Worm (Caenorhabditis elegans) whole organism, young adult: ENCODE results near the gene grd-6.
A peak's percentile ranks its signal among the peaks of the same experiment; 100 is the strongest.

ENCODE experiments used
- B0019.2 ChIP-seq: fragments of 200-800 bp; sonication (Bioruptor generic); conservative IDR thresholded peaks from 2 replicates; pipeline ENCODE4 v1.3.6; 2022; ENCODE audit warnings: missing genetic modification reagents, missing genetic modification characterization, missing compliant biosample characterization
- B0261.1 ChIP-seq: sonication (generic microtip); optimal IDR thresholded peaks from 2 replicates; lab custom pipeline; 2016; ENCODE audit warnings: mild to moderate bottlenecking, missing genetic modification characterization, moderate library complexity, missing compliant biosample characterization
- B0336.3 ChIP-seq: fragments of 200-800 bp; sonication (Bioruptor generic); IDR thresholded peaks from 2 replicates; pipeline ENCODE4 v1.3.6; 2022; ENCODE audit warnings: missing genetic modification characterization, missing compliant biosample characterization
- C06A6.2 ChIP-seq: fragments of 200-800 bp; sonication (Bioruptor generic); conservative IDR thresholded peaks from 2 replicates; pipeline ENCODE4 v1.3.6; 2022; ENCODE audit warnings: missing genetic modification characterization, missing compliant biosample characterization
- F33H1.4 ChIP-seq: fragments of 200-800 bp; sonication (Bioruptor generic); IDR thresholded peaks from 2 replicates; pipeline ENCODE4 v1.3.6; 2022; ENCODE audit warnings: missing genetic modification reagents, missing genetic modification characterization, missing compliant biosample characterization
- F37B4.10 ChIP-seq: fragments of 200-800 bp; sonication (Bioruptor generic); IDR thresholded peaks from 2 replicates; pipeline ENCODE4 v1.3.6; 2022; ENCODE audit warnings: missing genetic modification characterization, missing compliant biosample characterization
- F39B2.1 ChIP-seq: fragments of 200-800 bp; sonication (Bioruptor generic); IDR thresholded peaks from 2 replicates; pipeline ENCODE4 v1.3.6; 2022; ENCODE audit warnings: missing genetic modification reagents, missing genetic modification characterization, missing compliant biosample characterization
- F49E8.2 ChIP-seq: sonication (generic microtip); optimal IDR thresholded peaks from 3 replicates; lab custom pipeline; 2017; ENCODE audit warnings: missing genetic modification characterization, mild to moderate bottlenecking, missing compliant biosample characterization, antibody characterized with exemption, moderate library complexity; ENCODE audit not compliant: insufficient read depth
- K12H6.12 ChIP-seq: fragments of 200-800 bp; sonication (Bioruptor generic); optimal IDR thresholded peaks from 2 replicates; lab custom pipeline; 2018; ENCODE audit warnings: mild to moderate bottlenecking, missing genetic modification characterization, missing compliant biosample characterization
- Y56A3A.18 ChIP-seq: fragments of 200-800 bp; sonication (Bioruptor generic); IDR thresholded peaks from 2 replicates; pipeline ENCODE4 v1.3.6; 2022; ENCODE audit warnings: missing genetic modification reagents, missing genetic modification characterization, missing compliant biosample characterization
- Y79H2A.3 ChIP-seq: fragments of 200-800 bp; sonication (Bioruptor generic); conservative IDR thresholded peaks from 2 replicates; pipeline ENCODE4 v1.3.6; 2022; ENCODE audit warnings: missing genetic modification reagents, missing genetic modification characterization, missing compliant biosample characterization
- ama-1 ChIP-seq, 3 experiments: fragments of 150-350 bp in 1 of 3; sonication (generic microtip) in 2 of 3; optimal IDR thresholded peaks; 2 replicates each; lab custom pipeline; 2014 to 2018; ENCODE audit warnings: missing biosample characterization in 2 of 3, missing genetic modification characterization in 2 of 3, missing genetic modification reagents in 2 of 3
- bed-1 ChIP-seq: fragments of 200-800 bp; sonication (Bioruptor generic); IDR thresholded peaks from 2 replicates; pipeline ENCODE4 v1.3.6; 2022; ENCODE audit warnings: missing genetic modification reagents, missing genetic modification characterization, missing compliant biosample characterization
- ccch-3 ChIP-seq: fragments of 200-800 bp; sonication (Bioruptor generic); optimal IDR thresholded peaks from 2 replicates; lab custom pipeline; 2018; ENCODE audit warnings: mild to moderate bottlenecking, missing genetic modification characterization, missing compliant biosample characterization
- ceh-79 ChIP-seq: sonication (generic microtip); optimal IDR thresholded peaks from 2 replicates; lab custom pipeline; 2017; ENCODE audit warnings: mild to moderate bottlenecking, missing genetic modification characterization, missing compliant biosample characterization
- egl-18 ChIP-seq: fragments of 200-800 bp; sonication (Bioruptor generic); IDR thresholded peaks from 2 replicates; pipeline ENCODE4 v1.3.6; 2022; ENCODE audit warnings: missing genetic modification reagents, missing genetic modification characterization, missing compliant biosample characterization
- ekl-4 ChIP-seq: fragments of 200-800 bp; sonication (Bioruptor generic); IDR thresholded peaks from 2 replicates; pipeline ENCODE4 v1.3.6; 2022; ENCODE audit warnings: missing genetic modification reagents, missing genetic modification characterization, missing compliant biosample characterization
- ets-4 ChIP-seq: fragments of 200-800 bp; sonication (Bioruptor generic); optimal IDR thresholded peaks from 2 replicates; lab custom pipeline; 2018; ENCODE audit warnings: mild to moderate bottlenecking, missing genetic modification characterization, missing compliant biosample characterization
- hlh-12 ChIP-seq: sonication (generic microtip); optimal IDR thresholded peaks from 2 replicates; lab custom pipeline; 2016; ENCODE audit warnings: missing genetic modification characterization, missing compliant biosample characterization
- hmg-20 ChIP-seq: fragments of 200-800 bp; sonication (Bioruptor generic); IDR thresholded peaks from 2 replicates; pipeline ENCODE4 v1.3.6; 2022; ENCODE audit warnings: missing genetic modification reagents, missing genetic modification characterization, missing compliant biosample characterization
- hsf-1 ChIP-seq: fragments of 200-800 bp; sonication (Bioruptor generic); IDR thresholded peaks from 2 replicates; pipeline ENCODE4 v1.3.6; 2022; ENCODE audit warnings: missing genetic modification reagents, missing genetic modification characterization, missing compliant biosample characterization
- lin-35 ChIP-seq, 3 experiments: fragments of 150-350 bp in 2 of 3; sonication (generic microtip) in 1 of 3; optimal IDR thresholded peaks; 2 replicates each; lab custom pipeline; 2014 to 2018; ENCODE audit warnings: missing biosample characterization in 3 of 3, missing genetic modification characterization in 3 of 3, missing genetic modification reagents in 3 of 3
- lin-40 ChIP-seq: sonication (generic microtip); optimal IDR thresholded peaks from 2 replicates; lab custom pipeline; 2016; ENCODE audit warnings: missing genetic modification characterization, mild to moderate bottlenecking, missing compliant biosample characterization, missing genotype, missing genetic modification reagents
- madf-6 ChIP-seq: fragments of 200-800 bp; sonication (Bioruptor generic); IDR thresholded peaks from 2 replicates; pipeline ENCODE4 v1.3.6; 2022; ENCODE audit warnings: missing genetic modification reagents, missing genetic modification characterization, missing compliant biosample characterization
- madf-8 ChIP-seq: fragments of 200-800 bp; sonication (Bioruptor generic); conservative IDR thresholded peaks from 2 replicates; pipeline ENCODE4 v1.3.6; 2022; ENCODE audit warnings: missing genetic modification reagents, missing genetic modification characterization, missing compliant biosample characterization
- nhr-179 ChIP-seq: sonication (generic microtip); optimal IDR thresholded peaks from 2 replicates; lab custom pipeline; 2016; ENCODE audit warnings: mild to moderate bottlenecking, missing genetic modification characterization, missing compliant biosample characterization
- nhr-80 ChIP-seq: sonication (generic microtip); optimal IDR thresholded peaks from 2 replicates; lab custom pipeline; 2016; ENCODE audit warnings: missing genetic modification characterization, missing compliant biosample characterization
- pha-4 ChIP-seq: fragments of 150-350 bp; sonication (generic microtip); optimal IDR thresholded peaks from 2 replicates; lab custom pipeline; 2014; ENCODE audit warnings: missing biosample characterization, missing genetic modification reagents, missing genetic modification characterization
- rcor-1 ChIP-seq: fragments of 200-800 bp; sonication (Bioruptor generic); IDR thresholded peaks from 2 replicates; pipeline ENCODE4 v1.3.6; 2022; ENCODE audit warnings: missing genetic modification reagents, missing genetic modification characterization, missing compliant biosample characterization
- snpc-3.4 ChIP-seq: sonication (generic microtip); optimal IDR thresholded peaks from 2 replicates; lab custom pipeline; 2017; ENCODE audit warnings: missing genetic modification characterization, mild to moderate bottlenecking, missing compliant biosample characterization, antibody characterized with exemption, moderate library complexity, missing genotype, missing genetic modification reagents
- somi-1 ChIP-seq: fragments of 200-800 bp; sonication (Bioruptor generic); optimal IDR thresholded peaks from 2 replicates; lab custom pipeline; 2018; ENCODE audit warnings: mild to moderate bottlenecking, missing genetic modification characterization, missing compliant biosample characterization
- sptf-2 ChIP-seq: fragments of 200-800 bp; sonication (Bioruptor generic); optimal IDR thresholded peaks from 2 replicates; lab custom pipeline; 2018; ENCODE audit warnings: mild to moderate bottlenecking, missing genetic modification characterization, missing compliant biosample characterization
- tlf-1 ChIP-seq: fragments of 200-800 bp; sonication (Bioruptor generic); optimal IDR thresholded peaks from 2 replicates; lab custom pipeline; 2018; ENCODE audit warnings: mild to moderate bottlenecking, missing genetic modification characterization, missing compliant biosample characterization
- unc-130 ChIP-seq: sonication (generic microtip); optimal IDR thresholded peaks from 2 replicates; lab custom pipeline; 2016; ENCODE audit warnings: missing genetic modification reagents, missing genetic modification characterization, missing compliant biosample characterization
- unc-62 ChIP-seq: fragments of 150-350 bp; optimal IDR thresholded peaks from 2 replicates; lab custom pipeline; 2014; ENCODE audit warnings: missing biosample characterization, missing genetic modification reagents, missing genetic modification characterization
- ztf-25 ChIP-seq: fragments of 200-800 bp; sonication (Bioruptor generic); IDR thresholded peaks from 2 replicates; pipeline ENCODE4 v1.3.6; 2022; ENCODE audit warnings: missing genetic modification reagents, missing genetic modification characterization, missing compliant biosample characterization
- ztf-26 ChIP-seq: sonication (generic microtip); optimal IDR thresholded peaks from 2 replicates; lab custom pipeline; 2017; ENCODE audit warnings: missing genetic modification characterization, missing compliant biosample characterization
- ztf-3 ChIP-seq: fragments of 200-800 bp; sonication (Bioruptor generic); optimal IDR thresholded peaks from 2 replicates; lab custom pipeline; 2018; ENCODE audit warnings: mild to moderate bottlenecking, missing genetic modification characterization, missing compliant biosample characterization

grd-6 gene

DNA sequence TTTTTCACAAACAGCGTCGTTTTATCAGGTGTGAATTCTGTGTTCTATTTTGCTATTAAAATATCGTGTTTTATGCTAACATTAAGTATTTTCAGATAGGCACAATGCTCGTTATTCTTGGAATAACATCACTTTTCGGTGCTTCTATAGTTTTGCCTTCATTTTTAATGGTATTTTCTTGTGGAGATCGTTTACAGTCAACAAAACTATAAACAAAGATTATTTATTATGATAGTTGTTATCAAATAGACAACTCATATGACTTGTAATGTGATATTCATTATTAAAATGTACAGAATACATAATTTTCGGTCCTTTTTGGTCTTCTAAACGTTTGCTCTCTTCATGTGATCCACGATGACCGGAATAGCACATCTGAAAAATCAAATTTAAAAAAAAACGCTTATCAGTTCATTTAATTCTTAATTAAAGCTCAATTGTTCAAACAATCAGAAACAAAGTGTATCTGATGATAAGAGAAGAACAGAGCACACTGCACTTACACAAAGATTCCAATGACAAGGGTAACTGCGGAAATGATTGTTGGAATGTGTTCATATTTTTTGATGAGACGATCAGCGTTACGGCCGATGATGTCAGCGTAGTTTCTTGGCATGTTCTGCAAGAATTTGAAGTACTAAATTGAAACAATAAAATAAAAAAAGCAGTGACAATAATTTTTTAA, 32.5 kb downstream of the grd-6 start, which contains the start of gene F07C3.9:
Gene F07C3.9 (minus strand): TSS at position 635 of the 685 bp plus-strand sequence.
- TF ChIP-seq somi-1 (GFP tag; lab: Kevin White, UChicago): no peak
- TF ChIP-seq nhr-80: peak; percentile 79

DNA sequence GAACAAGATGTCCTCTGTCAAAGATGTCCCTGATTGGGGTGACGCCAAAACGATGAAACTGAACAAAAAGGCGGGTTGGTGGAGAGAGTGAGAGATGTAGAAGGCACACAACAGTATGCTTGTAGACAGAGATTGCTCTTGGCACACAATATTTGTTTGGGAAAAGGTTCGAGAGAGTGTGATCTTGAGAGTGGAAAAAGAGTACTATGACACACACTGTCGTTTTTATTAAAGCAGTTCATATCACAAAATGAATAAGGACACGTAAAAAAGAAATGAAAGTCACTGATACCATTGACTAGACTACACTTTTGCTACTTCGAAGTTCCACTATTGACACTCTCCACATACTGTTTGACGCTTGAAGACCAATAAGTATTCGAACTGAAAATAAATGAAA, 33.8 kb downstream of the grd-6 start:
- no peak for TF ChIP-seq ekl-4
- peak; percentile 62 for TF ChIP-seq pha-4 (tag; lab: Kevin White, UChicago)
- TF ChIP-seq nhr-80: peak; percentile 96
- peak; percentile 50 for TF ChIP-seq unc-62
- TF ChIP-seq F39B2.1 (GFP tag; lab: Robert Waterston, UW): no peak
- no peak for TF ChIP-seq egl-18 (GFP tag; lab: Robert Waterston, UW)

DNA sequence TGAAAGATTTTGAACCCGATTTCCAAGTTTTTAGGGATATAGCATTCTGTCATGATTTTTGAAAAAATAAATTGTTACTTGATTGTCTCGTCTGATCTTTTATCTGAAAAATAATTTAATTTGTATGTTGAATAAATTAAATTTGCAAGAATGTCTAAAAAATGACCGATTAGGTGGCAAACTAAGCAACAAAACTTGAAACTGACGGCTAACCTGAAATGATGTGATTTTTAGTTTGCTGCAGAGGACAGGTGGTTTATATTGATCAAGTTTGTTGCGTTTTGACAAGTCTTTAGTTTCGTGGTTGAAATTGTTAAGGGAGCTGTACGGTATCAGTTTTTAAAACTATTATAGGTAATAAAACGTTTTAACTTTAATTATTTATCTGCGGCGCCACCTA, 35.8 kb downstream of the grd-6 start, which contains the start of gene F07C3.16:
Gene F07C3.16 (minus strand): TSS at position 101 of the 400 bp plus-strand sequence.
- no peak for TF ChIP-seq bed-1 (GFP tag; lab: Robert Waterston, UW)
- no peak for TF ChIP-seq tlf-1 (GFP tag; lab: Kevin White, UChicago)
- no peak for TF ChIP-seq nhr-179 (tag; lab: Kevin White, UChicago)
- no peak for TF ChIP-seq ztf-3 (GFP tag; lab: Kevin White, UChicago)
- no peak for TF ChIP-seq B0336.3
- TF ChIP-seq F37B4.10: no peak
- TF ChIP-seq unc-130: no peak
- no peak for TF ChIP-seq B0261.1 (tag; lab: Kevin White, UChicago)
- TF ChIP-seq hlh-12: no peak

DNA sequence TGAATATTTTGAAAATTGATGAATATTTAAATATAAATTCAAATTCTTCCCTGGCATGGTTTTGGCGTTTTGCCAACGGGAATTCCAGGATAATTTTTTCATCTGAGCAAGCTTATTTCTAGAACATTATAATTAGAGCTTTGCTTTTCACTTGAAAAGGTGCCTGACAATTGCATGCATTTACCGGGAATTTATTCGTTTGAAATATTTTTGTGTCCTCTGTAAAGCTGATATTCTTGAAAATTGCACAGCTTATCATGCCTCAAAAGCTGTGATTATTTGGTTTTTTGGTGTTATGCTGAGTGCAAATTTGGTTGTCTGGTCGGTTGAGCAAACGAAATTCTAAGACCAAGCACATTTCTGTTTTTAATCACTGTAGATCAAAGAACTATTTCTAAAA, 38.7 kb downstream of the grd-6 start:
- no peak for TF ChIP-seq ztf-25 (GFP tag; lab: Robert Waterston, UW)
- no peak for TF ChIP-seq rcor-1 (GFP tag; lab: Robert Waterston, UW)
- no peak for TF ChIP-seq F33H1.4 (GFP tag; lab: Robert Waterston, UW)
- TF ChIP-seq lin-40 (tag; lab: Kevin White, UChicago): no peak
- TF ChIP-seq unc-62: no peak
- no peak for TF ChIP-seq sptf-2 (GFP tag; lab: Kevin White, UChicago)
- TF ChIP-seq madf-6 (GFP tag; lab: Robert Waterston, UW): no peak
- TF ChIP-seq K12H6.12: no peak
- TF ChIP-seq B0019.2 (GFP tag; lab: Robert Waterston, UW): no peak
- no peak for TF ChIP-seq lin-35 (GFP tag; optimal IDR thresholded peaks at IDR 0.05; lab: Kevin White, UChicago)
- no peak for TF ChIP-seq ztf-26 (tag; lab: Kevin White, UChicago)
- no peak for TF ChIP-seq ama-1 (optimal IDR thresholded peaks at IDR 0.05; lab: Kevin White, UChicago)
- TF ChIP-seq ama-1 (GFP tag; optimal IDR thresholded peaks at IDR 0.05; lab: Kevin White, UChicago): no peak
- no peak for TF ChIP-seq Y56A3A.18
- no peak for TF ChIP-seq Y79H2A.3 (GFP tag; lab: Robert Waterston, UW)
- TF ChIP-seq bed-1 (GFP tag; lab: Robert Waterston, UW): no peak
- no peak for TF ChIP-seq ceh-79 (tag; lab: Kevin White, UChicago)
- TF ChIP-seq ccch-3: no peak

DNA sequence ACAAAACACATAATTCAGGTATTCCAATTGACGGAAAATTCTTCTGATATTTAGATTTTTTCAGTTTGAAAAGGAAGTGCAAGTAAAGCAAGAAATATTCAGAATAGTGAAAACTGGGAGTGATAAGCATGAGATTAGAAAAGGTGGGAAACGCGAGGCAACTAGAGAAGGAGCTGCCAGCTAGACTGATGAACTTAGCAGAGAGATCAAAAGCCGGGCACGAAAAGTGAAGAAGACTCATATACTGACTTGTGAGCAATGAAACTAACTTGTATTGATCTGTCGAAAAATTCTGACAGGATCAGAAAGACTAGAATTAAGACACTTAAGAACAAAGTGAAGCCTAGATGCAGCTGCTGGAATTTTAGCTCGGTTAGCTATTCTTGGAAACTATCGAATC, 39.8 kb downstream of the grd-6 start, which contains the start of gene nhr-36:
Gene nhr-36 (minus strand): TSS at position 101 of the 400 bp plus-strand sequence.
- TF ChIP-seq somi-1 (GFP tag; lab: Kevin White, UChicago) (no peak), snpc-3.4 (no peak), C06A6.2 (GFP tag; lab: Robert Waterston, UW) (no peak), F33H1.4 (GFP tag; lab: Robert Waterston, UW) (no peak), ztf-3 (GFP tag; lab: Kevin White, UChicago) (no peak), nhr-80 (no peak), ets-4 (GFP tag; lab: Kevin White, UChicago) (no peak), madf-8 (GFP tag; lab: Robert Waterston, UW) (no peak), hsf-1 (GFP tag; lab: Robert Waterston, UW) (no peak), ama-1 (optimal IDR thresholded peaks at IDR 0.05; lab: Kevin White, UChicago) (no peak), ama-1 (GFP tag; optimal IDR thresholded peaks at IDR 0.05; lab: Kevin White, UChicago) (no peak), ceh-79 (tag; lab: Kevin White, UChicago) (no peak), F49E8.2 (tag; lab: Kevin White, UChicago) (no peak), hmg-20 (GFP tag; lab: Robert Waterston, UW) (no peak), Y79H2A.3 (GFP tag; lab: Robert Waterston, UW) (no peak)
